Worm (Caenorhabditis elegans): ENCODE results near the gene srab-16.

srab-16 gene

ce11 chrV:774875-775359 is 7.6 kb upstream of the srab-16 start, which contains the start of gene srbc-58 (continued):
- no peak for TF ChIP-seq lag-1 (GFP tag; IDR thresholded peaks at IDR 0.05)
- no peak for TF ChIP-seq lin-26 (GFP tag; IDR thresholded peaks at IDR 0.05)
- TF ChIP-seq hlh-12 (tag; optimal IDR thresholded peaks at IDR 0.05), result no peak
- no peak for TF ChIP-seq pha-4 (tag; optimal IDR thresholded peaks at IDR 0.05)
- no peak for TF ChIP-seq F22D6.2 (tag; optimal IDR thresholded peaks at IDR 0.05)
- no peak for TF ChIP-seq hrde-1 (tag; optimal IDR thresholded peaks at IDR 0.05; ENCODE audit: borderline replicate concordance)
- TF ChIP-seq ccch-3 (GFP tag; optimal IDR thresholded peaks at IDR 0.05), result no peak
- TF ChIP-seq nhr-27 (tag; optimal IDR thresholded peaks at IDR 0.05), result no peak
- no peak for TF ChIP-seq atf-7 (tag; optimal IDR thresholded peaks at IDR 0.05)
- TF ChIP-seq pbrm-1 (GFP tag; IDR thresholded peaks at IDR 0.05), result peak; percentile 39; the same call in 1 of the 2 replicates

- TF ChIP-seq Y53G8AR.9 (GFP tag; conservative IDR thresholded peaks at IDR 0.05), result no peak
- TF ChIP-seq hmg-1.2 (GFP tag; IDR thresholded peaks at IDR 0.05), result peak; percentile 52; the same call in 1 of the 2 replicates
- TF ChIP-seq nhr-80 (tag; optimal IDR thresholded peaks at IDR 0.05), result peak; percentile 3
Observed at ce11 chrV:777285-777684, 5.2 kb upstream of the srab-16 start, which contains the start of gene R09E12.9. TSS of gene R09E12.9 (plus strand) at chrV:777600.

ce11 chrV:778339-778738 is 4.2 kb upstream of the srab-16 start, which contains the start of gene srbc-59:
TSS of gene srbc-59 (plus strand) at chrV:778639.
- TF ChIP-seq somi-1 (GFP tag; optimal IDR thresholded peaks at IDR 0.05) (no peak), nhr-179 (tag; optimal IDR thresholded peaks at IDR 0.05) (no peak), ceh-79 (tag; optimal IDR thresholded peaks at IDR 0.05) (no peak), tbx-9 (tag; optimal IDR thresholded peaks at IDR 0.05; ENCODE audit: borderline replicate concordance) (no peak), lin-54 (GFP tag; optimal IDR thresholded peaks at IDR 0.05) (no peak), repo-1 (tag; optimal IDR thresholded peaks at IDR 0.05) (no peak), nfya-1 (tag; optimal IDR thresholded peaks at IDR 0.05; ENCODE audit: borderline replicate concordance, insufficient read depth) (no peak), B0261.1 (tag; optimal IDR thresholded peaks at IDR 0.05) (no peak), rec-8 (tag; optimal IDR thresholded peaks at IDR 0.05) (no peak), rpc-1 (optimal IDR thresholded peaks at IDR 0.05) (no peak), rpc-1 (tag; optimal IDR thresholded peaks at IDR 0.05) (no peak)

- TF ChIP-seq unc-130 (GFP tag; optimal IDR thresholded peaks at IDR 0.05) (no peak), lin-54 (GFP tag; optimal IDR thresholded peaks at IDR 0.05) (no peak), ceh-79 (tag; optimal IDR thresholded peaks at IDR 0.05) (no peak), hmg-1.2 (GFP tag; IDR thresholded peaks at IDR 0.05) (no peak), egl-18 (GFP tag; IDR thresholded peaks at IDR 0.05) (no peak), egl-44 (GFP tag; IDR thresholded peaks at IDR 0.05) (no peak), F10E7.11 (tag; optimal IDR thresholded peaks at IDR 0.05) (no peak)
Observed at ce11 chrV:779999-780398, 2.5 kb upstream of the srab-16 start, which contains the start of gene srbc-60. TSS of gene srbc-60 (plus strand) at chrV:780299.

- 0 out of 2 replicates have a peak, but pooled peaks have one; percentile 59 for TF ChIP-seq ceh-58 (GFP tag; IDR thresholded peaks at IDR 0.05)
- TF ChIP-seq dpff-1 (tag; optimal IDR thresholded peaks at IDR 0.05), result no peak
Observed at ce11 chrV:794092-794491, 11.6 kb downstream of the srab-16 start.

- TF ChIP-seq snpc-1.1 (tag; optimal IDR thresholded peaks at IDR 0.05; ENCODE audit: insufficient read depth) (peak; percentile 3), snpc-4 (GFP tag; optimal IDR thresholded peaks at IDR 0.05) (no peak), snpc-4 (tag; optimal IDR thresholded peaks at IDR 0.05) (peak in 3 of 4 experiments; percentile 37 to 82 (median 78)), bed-2 (GFP tag; IDR thresholded peaks at IDR 0.05) (no peak)
Observed at ce11 chrV:797241-797640, 14.7 kb downstream of the srab-16 start.

All from whole organism, young adult.